Fruit fly (Drosophila melanogaster) whole organism, embryonic: ENCODE measurements around the gene CG43052.

Experiments
- BEAF-32 ChIP-seq: fragments of 200-800 bp; sonication (Bioruptor generic); optimal IDR thresholded peaks from 3 replicates; lab custom pipeline; 2017; ENCODE audit warnings: missing biosample characterization, missing genetic modification characterization, mild to moderate bottlenecking, moderate library complexity, missing genetic modification reagents
- CG12155 ChIP-seq: fragments of 200-800 bp; sonication (Bioruptor generic); optimal IDR thresholded peaks from 3 replicates; lab custom pipeline; 2016; ENCODE audit warnings: missing biosample characterization, missing genetic modification characterization
- CG12391 ChIP-seq: fragments of 200-800 bp; sonication (Bioruptor generic); optimal IDR thresholded peaks from 3 replicates; lab custom pipeline; 2018; ENCODE audit warnings: missing biosample characterization, mild to moderate bottlenecking, missing genetic modification characterization, moderate library complexity
- CG12942 ChIP-seq: fragments of 200-800 bp; sonication (Bioruptor generic); optimal IDR thresholded peaks from 3 replicates; lab custom pipeline; 2016; ENCODE audit warnings: missing biosample characterization, missing genetic modification characterization
- CG13775 ChIP-seq: fragments of 200-800 bp; sonication (Bioruptor generic); optimal IDR thresholded peaks from 3 replicates; lab custom pipeline; 2017; ENCODE audit warnings: missing biosample characterization, mild to moderate bottlenecking, missing genetic modification characterization
- CG17359 ChIP-seq: fragments of 200-800 bp; sonication (Bioruptor generic); optimal IDR thresholded peaks from 3 replicates; lab custom pipeline; 2018; ENCODE audit warnings: missing biosample characterization, mild to moderate bottlenecking, missing genetic modification characterization, moderate library complexity
- CG18262 ChIP-seq: fragments of 200-800 bp; optimal IDR thresholded peaks from 3 replicates; lab custom pipeline; 2019; ENCODE audit warnings: missing biosample characterization, mild to moderate bottlenecking, missing genetic modification characterization, moderate library complexity
- CG2120 ChIP-seq: fragments of 200-800 bp; sonication (Bioruptor generic); optimal IDR thresholded peaks from 3 replicates; lab custom pipeline; 2016; ENCODE audit warnings: missing biosample characterization, missing genetic modification characterization
- CG30020 ChIP-seq: fragments of 200-800 bp; optimal IDR thresholded peaks from 2 replicates; lab custom pipeline; 2019; ENCODE audit warnings: missing biosample characterization, mild to moderate bottlenecking, missing genetic modification characterization, moderate library complexity
- CG31365 ChIP-seq: fragments of 200-800 bp; sonication (Bioruptor generic); optimal IDR thresholded peaks from 2 replicates; lab custom pipeline; 2018; ENCODE audit warnings: missing biosample characterization, mild to moderate bottlenecking, missing genetic modification characterization
- CG32767 ChIP-seq: fragments of 200-800 bp; sonication (Bioruptor generic); IDR thresholded peaks from 2 replicates; pipeline ENCODE4 v1.3.6; 2022; ENCODE audit warnings: missing biosample characterization, missing genetic modification characterization
- CG33557 ChIP-seq: fragments of 200-800 bp; sonication (Bioruptor generic); optimal IDR thresholded peaks from 2 replicates; lab custom pipeline; 2019; ENCODE audit warnings: missing biosample characterization, mild to moderate bottlenecking, missing genetic modification characterization, moderate library complexity
- CG4424 ChIP-seq: fragments of 200-800 bp; sonication (Bioruptor generic); optimal IDR thresholded peaks from 3 replicates; lab custom pipeline; 2016; ENCODE audit warnings: missing biosample characterization, missing genetic modification characterization
- CG5953 ChIP-seq: fragments of 200-800 bp; sonication (Bioruptor generic); IDR thresholded peaks from 2 replicates; pipeline ENCODE4 v1.3.6; 2022; ENCODE audit warnings: missing biosample characterization, missing genetic modification characterization
- CG6254 ChIP-seq: fragments of 200-800 bp; sonication (Bioruptor generic); optimal IDR thresholded peaks from 3 replicates; lab custom pipeline; 2017; ENCODE audit warnings: mild to moderate bottlenecking, missing biosample characterization, missing genetic modification reagents, missing genetic modification characterization
- CG6813 ChIP-seq: fragments of 200-800 bp; sonication (Bioruptor generic); optimal IDR thresholded peaks from 2 replicates; lab custom pipeline; 2017; ENCODE audit warnings: missing biosample characterization, missing genetic modification characterization, mild to moderate bottlenecking, moderate library complexity, missing genetic modification reagents
- CG7372 ChIP-seq: fragments of 200-800 bp; sonication (Bioruptor generic); IDR thresholded peaks from 2 replicates; pipeline ENCODE4 v1.3.6; 2022; ENCODE audit warnings: missing biosample characterization, missing genetic modification characterization
- CG7839 ChIP-seq: fragments of 200-800 bp; sonication (Bioruptor generic); optimal IDR thresholded peaks from 3 replicates; lab custom pipeline; 2018; ENCODE audit warnings: missing biosample characterization, mild to moderate bottlenecking, missing genetic modification characterization, moderate library complexity
- CG8281 ChIP-seq: fragments of 200-800 bp; sonication (Bioruptor generic); optimal IDR thresholded peaks from 2 replicates; lab custom pipeline; 2018; ENCODE audit warnings: missing biosample characterization, mild to moderate bottlenecking, missing genetic modification characterization, moderate library complexity
- CTCF ChIP-seq: fragments of 200-800 bp; sonication (Bioruptor generic); optimal IDR thresholded peaks from 2 replicates; lab custom pipeline; 2017; ENCODE audit warnings: missing biosample characterization, mild to moderate bottlenecking, missing genetic modification characterization, moderate library complexity
- Camta ChIP-seq: fragments of 200-800 bp; sonication (Bioruptor generic); optimal IDR thresholded peaks from 2 replicates; lab custom pipeline; 2016; ENCODE audit warnings: missing biosample characterization, missing genetic modification characterization
- Dp ChIP-seq: fragments of 200-800 bp; sonication (Bioruptor generic); optimal IDR thresholded peaks from 2 replicates; lab custom pipeline; 2018; ENCODE audit warnings: missing biosample characterization, mild to moderate bottlenecking, missing genetic modification characterization, moderate library complexity
- E2f1 ChIP-seq: fragments of 200-800 bp; sonication (Bioruptor generic); IDR thresholded peaks from 2 replicates; pipeline ENCODE4 v1.3.6; 2022; ENCODE audit warnings: missing biosample characterization, missing genetic modification characterization
- E2f2 ChIP-seq: fragments of 200-800 bp; sonication (Bioruptor generic); IDR thresholded peaks from 2 replicates; pipeline ENCODE4 v1.3.6; 2022; ENCODE audit warnings: missing biosample characterization, missing genetic modification characterization
- Fer3 ChIP-seq: fragments of 200-800 bp; sonication (Bioruptor generic); optimal IDR thresholded peaks from 2 replicates; lab custom pipeline; 2018; ENCODE audit warnings: missing biosample characterization, mild to moderate bottlenecking, missing genetic modification characterization, moderate library complexity
- H2.0 ChIP-seq: fragments of 200-800 bp; sonication (Bioruptor generic); IDR thresholded peaks from 2 replicates; pipeline ENCODE4 v1.3.6; 2022; ENCODE audit warnings: missing biosample characterization, missing genetic modification characterization
- HmgD ChIP-seq: fragments of 200-800 bp; sonication (Bioruptor generic); optimal IDR thresholded peaks from 3 replicates; lab custom pipeline; 2016; ENCODE audit warnings: missing biosample characterization, missing genetic modification characterization
- Myb ChIP-seq: fragments of 200-800 bp; sonication (Bioruptor generic); optimal IDR thresholded peaks from 2 replicates; lab custom pipeline; 2016; ENCODE audit warnings: missing biosample characterization, missing genetic modification characterization
- Oli ChIP-seq: fragments of 200-800 bp; sonication (Bioruptor generic); optimal IDR thresholded peaks from 2 replicates; lab custom pipeline; 2018; ENCODE audit warnings: missing biosample characterization, mild to moderate bottlenecking, missing genetic modification characterization, moderate library complexity
- Taf1 ChIP-seq: fragments of 200-800 bp; sonication (Bioruptor generic); IDR thresholded peaks from 2 replicates; pipeline ENCODE4 v1.3.6; 2022; ENCODE audit warnings: missing biosample characterization, missing genetic modification characterization
- bowl ChIP-seq: fragments of 200-800 bp; sonication (Bioruptor generic); IDR thresholded peaks from 2 replicates; pipeline ENCODE4 v1.3.6; 2022; ENCODE audit warnings: missing biosample characterization, missing genetic modification characterization
- ci ChIP-seq: fragments of 200-800 bp; sonication (Bioruptor generic); IDR thresholded peaks from 3 replicates; pipeline ENCODE4 v1.3.6; 2022; ENCODE audit warnings: missing biosample characterization, missing genetic modification characterization
- croc ChIP-seq: fragments of 200-800 bp; sonication (Bioruptor generic); conservative IDR thresholded peaks from 3 replicates; pipeline ENCODE4 v1.3.6; 2022; ENCODE audit warnings: missing biosample characterization, missing genetic modification characterization
- danr ChIP-seq: fragments of 200-800 bp; sonication (Bioruptor generic); IDR thresholded peaks from 2 replicates; pipeline ENCODE4 v1.3.6; 2022; ENCODE audit warnings: missing biosample characterization, missing genetic modification characterization
- fd96Cb ChIP-seq: fragments of 200-800 bp; sonication (Bioruptor generic); optimal IDR thresholded peaks from 2 replicates; lab custom pipeline; 2018; ENCODE audit warnings: missing biosample characterization, mild to moderate bottlenecking, missing genetic modification characterization, moderate library complexity
- gsb-n ChIP-seq: fragments of 200-800 bp; sonication (Bioruptor generic); optimal IDR thresholded peaks from 3 replicates; lab custom pipeline; 2018; ENCODE audit warnings: missing biosample characterization, mild to moderate bottlenecking, missing genetic modification characterization
- hb ChIP-seq: fragments of 200-800 bp; sonication (Bioruptor generic); IDR thresholded peaks from 3 replicates; pipeline ENCODE4 v1.3.6; 2022; ENCODE audit warnings: missing biosample characterization, missing genetic modification characterization; ENCODE audit not compliant: partially characterized antibody
- her ChIP-seq: fragments of 200-800 bp; sonication (Bioruptor generic); optimal IDR thresholded peaks from 2 replicates; lab custom pipeline; 2016; ENCODE audit warnings: missing biosample characterization, missing genetic modification characterization
- inv ChIP-seq: fragments of 200-800 bp; sonication (Bioruptor generic); IDR thresholded peaks from 2 replicates; pipeline ENCODE4 v1.3.6; 2022; ENCODE audit warnings: missing biosample characterization, missing genetic modification characterization; ENCODE audit not compliant: partially characterized antibody
- jumu ChIP-seq: fragments of 200-800 bp; sonication (Bioruptor generic); optimal IDR thresholded peaks from 3 replicates; lab custom pipeline; 2016; ENCODE audit warnings: missing biosample characterization, missing genetic modification characterization
- lbe ChIP-seq: fragments of 200-800 bp; sonication (Bioruptor generic); optimal IDR thresholded peaks from 2 replicates; lab custom pipeline; 2016; ENCODE audit warnings: missing biosample characterization, mild to moderate bottlenecking, missing genetic modification characterization
- lilli ChIP-seq: fragments of 200-800 bp; sonication (Bioruptor generic); optimal IDR thresholded peaks from 3 replicates; lab custom pipeline; 2016; ENCODE audit warnings: missing biosample characterization, missing genetic modification characterization
- nerfin-2 ChIP-seq: fragments of 200-800 bp; sonication (Bioruptor generic); IDR thresholded peaks from 2 replicates; pipeline ENCODE4 v1.3.6; 2022; ENCODE audit warnings: missing biosample characterization, missing genetic modification characterization; ENCODE audit not compliant: partially characterized antibody
- nom ChIP-seq: fragments of 200-800 bp; sonication (Bioruptor generic); optimal IDR thresholded peaks from 2 replicates; lab custom pipeline; 2017; ENCODE audit warnings: missing biosample characterization, missing genetic modification characterization, mild to moderate bottlenecking, moderate library complexity, missing genetic modification reagents
- onecut ChIP-seq: fragments of 200-800 bp; sonication (Bioruptor generic); IDR thresholded peaks from 2 replicates; pipeline ENCODE4 v1.3.6; 2022; ENCODE audit warnings: missing biosample characterization, missing genetic modification characterization
- otp ChIP-seq: fragments of 200-800 bp; sonication (Bioruptor generic); IDR thresholded peaks from 3 replicates; pipeline ENCODE4, ENCODE4 v1.3.6; 2022; ENCODE audit warnings: missing biosample characterization, missing genetic modification characterization
- prd ChIP-seq, 3 experiments: fragments of >200 bp in 2 of 3; fragments of 200-800 bp in 1 of 3; sonication (Bioruptor generic) in 1 of 3; optimal IDR thresholded peaks in 2 of 3; IDR thresholded peaks in 1 of 3; 2 replicates in 2 of 3; 3 replicates in 1 of 3; pipeline versions ENCODE4 v1.3.6 to Lab custom; 2017 to 2022; ENCODE audit warnings: missing biosample characterization in 1 of 3, missing genetic modification characterization in 1 of 3
- ranshi ChIP-seq: fragments of 200-800 bp; sonication (Bioruptor generic); IDR thresholded peaks from 2 replicates; pipeline ENCODE4 v1.3.6; 2022; ENCODE audit warnings: missing biosample characterization, missing genetic modification characterization
- sna ChIP-seq: fragments of 200-800 bp; sonication (Bioruptor generic); IDR thresholded peaks from 2 replicates; pipeline ENCODE4 v1.3.6; 2022; ENCODE audit warnings: missing biosample characterization, missing genetic modification characterization; ENCODE audit not compliant: partially characterized antibody
- sob ChIP-seq: fragments of 200-800 bp; sonication (Bioruptor generic); IDR thresholded peaks from 2 replicates; pipeline ENCODE4 v1.3.6; 2022; ENCODE audit warnings: missing biosample characterization, missing genetic modification characterization
- tin ChIP-seq: fragments of 200-800 bp; sonication (Bioruptor generic); optimal IDR thresholded peaks from 3 replicates; lab custom pipeline; 2016; ENCODE audit warnings: missing biosample characterization, missing genetic modification characterization
- tio ChIP-seq: fragments of 200-800 bp; sonication (Bioruptor generic); optimal IDR thresholded peaks from 2 replicates; lab custom pipeline; 2017; ENCODE audit warnings: missing biosample characterization, missing genetic modification characterization, inconsistent platforms

The CG43052 gene

dm6 chr2L:14386522-14386921 lies 34.6 kb downstream of the CG43052 start (continued):
- TF ChIP-seq HmgD (no peak), CG12942 (GFP tag; lab: Kevin White, UChicago) (no peak), danr (GFP tag; lab: Robert Waterston, UW) (no peak), Myb (GFP tag; lab: Kevin White, UChicago) (no peak), CTCF (GFP tag; lab: Kevin White, UChicago) (no peak), E2f2 (no peak), sna (GFP tag; lab: Robert Waterston, UW) (no peak), BEAF-32 (GFP tag; lab: Kevin White, UChicago) (no peak), CG6813 (GFP tag; lab: Kevin White, UChicago) (no peak), Dp (no peak), tio (GFP tag; lab: Kevin White, UChicago) (no peak), bowl (GFP tag; lab: Robert Waterston, UW) (no peak), her (no peak), H2.0 (GFP tag; lab: Robert Waterston, UW) (no peak), CG12391 (tag; lab: Kevin White, UChicago) (peak; percentile 7), nerfin-2 (no peak), prd (optimal IDR thresholded peaks at IDR 0.05; lab: Kevin White, UChicago) (no peak), prd (GFP tag; IDR thresholded peaks at IDR 0.05; lab: Robert Waterston, UW) (peak; percentile 61), jumu (no peak), CG13775 (peak; percentile 1), CG8281 (tag; lab: Kevin White, UChicago) (no peak), Taf1 (no peak), lilli (no peak), inv (GFP tag; lab: Robert Waterston, UW) (no peak), lbe (peak; percentile 93), sob (GFP tag; lab: Robert Waterston, UW) (no peak), ci (GFP tag; lab: Robert Waterston, UW) (0 out of 3 replicates have a peak, but pooled peaks have one; percentile 19), onecut (GFP tag; lab: Robert Waterston, UW) (no peak), CG7839 (tag; lab: Kevin White, UChicago) (peak; percentile 16), gsb-n (tag; lab: Kevin White, UChicago) (no peak), Camta (GFP tag; lab: Kevin White, UChicago) (no peak), CG6254 (peak; percentile 8), Oli (peak; percentile 34), Fer3 (no peak), tin (GFP tag; lab: Kevin White, UChicago) (no peak), CG4424 (peak; percentile 21), CG30020 (tag; lab: Kevin White, UChicago) (no peak), croc (GFP tag; lab: Robert Waterston, UW) (no peak), CG17359 (tag; lab: Kevin White, UChicago) (peak; percentile 19), ranshi (peak; percentile 32; the same call in 1 of the 2 replicates), CG32767 (no peak), hb (GFP tag; lab: Robert Waterston, UW) (no peak), CG31365 (no peak), E2f1 (GFP tag; lab: Robert Waterston, UW) (no peak), otp (GFP tag; lab: Robert Waterston, UW) (no peak), fd96Cb (tag; lab: Kevin White, UChicago) (peak; percentile 14), CG33557 (GFP tag; lab: Kevin White, UChicago) (no peak), nom (GFP tag; lab: Kevin White, UChicago) (peak; percentile 82), CG7372 (GFP tag; lab: Robert Waterston, UW) (no peak), CG18262 (tag; lab: Kevin White, UChicago) (peak; percentile 45), CG5953 (GFP tag; lab: Robert Waterston, UW) (no peak), CG2120 (GFP tag; lab: Kevin White, UChicago) (no peak), CG12155 (no peak)
